Worm (Caenorhabditis elegans) whole organism, young adult: Measurements from ENCODE around the gene clp-7.
A peak's percentile ranks its signal among the peaks of the same experiment; 100 is the strongest.

Experiments
- B0019.2 ChIP-seq: fragments of 200-800 bp; sonication (Bioruptor generic); conservative IDR thresholded peaks from 2 replicates; pipeline ENCODE4 v1.3.6; 2022; ENCODE audit warnings: missing genetic modification reagents, missing genetic modification characterization, missing compliant biosample characterization
- B0261.1 ChIP-seq: sonication (generic microtip); optimal IDR thresholded peaks from 2 replicates; lab custom pipeline; 2016; ENCODE audit warnings: mild to moderate bottlenecking, missing genetic modification characterization, moderate library complexity, missing compliant biosample characterization
- B0336.3 ChIP-seq: fragments of 200-800 bp; sonication (Bioruptor generic); IDR thresholded peaks from 2 replicates; pipeline ENCODE4 v1.3.6; 2022; ENCODE audit warnings: missing genetic modification characterization, missing compliant biosample characterization
- C17E4.6 ChIP-seq: fragments of 200-800 bp; sonication (Bioruptor generic); IDR thresholded peaks from 2 replicates; pipeline ENCODE4 v1.3.6; 2022; ENCODE audit warnings: missing genetic modification reagents, missing genetic modification characterization, missing compliant biosample characterization
- F10E7.11 ChIP-seq: sonication (generic microtip); optimal IDR thresholded peaks from 2 replicates; lab custom pipeline; 2017; ENCODE audit warnings: mild to moderate bottlenecking, missing genetic modification characterization, moderate library complexity, missing compliant biosample characterization
- F52B5.7 ChIP-seq: sonication (generic microtip); optimal IDR thresholded peaks from 2 replicates; lab custom pipeline; 2016; ENCODE audit warnings: mild to moderate bottlenecking, missing genetic modification characterization, missing compliant biosample characterization
- K11D2.4 ChIP-seq: fragments of 200-800 bp; sonication (Bioruptor generic); IDR thresholded peaks from 2 replicates; pipeline ENCODE4 v1.3.6; 2022; ENCODE audit warnings: missing genetic modification reagents, missing genetic modification characterization, missing compliant biosample characterization
- T07F8.4 ChIP-seq: sonication (generic microtip); optimal IDR thresholded peaks from 2 replicates; lab custom pipeline; 2016; ENCODE audit warnings: mild to moderate bottlenecking, missing genetic modification characterization, moderate library complexity, missing compliant biosample characterization
- T26A5.8 ChIP-seq: sonication (generic microtip); optimal IDR thresholded peaks from 2 replicates; lab custom pipeline; 2016; ENCODE audit warnings: missing genetic modification characterization, missing compliant biosample characterization
- Y53F4B.3 ChIP-seq: fragments of 200-800 bp; sonication (Bioruptor generic); IDR thresholded peaks from 2 replicates; pipeline ENCODE4 v1.3.6; 2022; ENCODE audit warnings: missing genetic modification reagents, missing genetic modification characterization, missing compliant biosample characterization
- Y56A3A.18 ChIP-seq: fragments of 200-800 bp; sonication (Bioruptor generic); IDR thresholded peaks from 2 replicates; pipeline ENCODE4 v1.3.6; 2022; ENCODE audit warnings: missing genetic modification reagents, missing genetic modification characterization, missing compliant biosample characterization
- Y67H2A.10 ChIP-seq: fragments of 200-800 bp; sonication (Bioruptor generic); conservative IDR thresholded peaks from 2 replicates; pipeline ENCODE4 v1.3.6; 2022; ENCODE audit warnings: missing genetic modification reagents, missing genetic modification characterization, missing compliant biosample characterization
- ZK185.1 ChIP-seq: sonication (generic microtip); optimal IDR thresholded peaks from 2 replicates; lab custom pipeline; 2016; ENCODE audit warnings: mild to moderate bottlenecking, missing genetic modification characterization, missing compliant biosample characterization; ENCODE audit not compliant: poor library complexity, severe bottlenecking
- ama-1 ChIP-seq, 3 experiments: fragments of 150-350 bp in 1 of 3; sonication (generic microtip) in 2 of 3; optimal IDR thresholded peaks; 2 replicates each; lab custom pipeline; 2014 to 2018; ENCODE audit warnings: missing biosample characterization in 2 of 3, missing genetic modification characterization in 2 of 3, missing genetic modification reagents in 2 of 3
- attf-5 ChIP-seq: fragments of 200-800 bp; sonication (Bioruptor generic); optimal IDR thresholded peaks from 2 replicates; lab custom pipeline; 2018; ENCODE audit warnings: mild to moderate bottlenecking, missing genetic modification characterization, missing compliant biosample characterization
- attf-6 ChIP-seq: fragments of 200-800 bp; sonication (Bioruptor generic); IDR thresholded peaks from 2 replicates; pipeline ENCODE4 v1.3.6; 2022; ENCODE audit warnings: missing genetic modification reagents, missing genetic modification characterization, missing compliant biosample characterization
- bed-1 ChIP-seq: fragments of 200-800 bp; sonication (Bioruptor generic); IDR thresholded peaks from 2 replicates; pipeline ENCODE4 v1.3.6; 2022; ENCODE audit warnings: missing genetic modification reagents, missing genetic modification characterization, missing compliant biosample characterization
- cebp-1 ChIP-seq, 2 experiments: fragments of 200-800 bp in 1 of 2; sonication (Bioruptor generic) in 1 of 2; sonication (generic microtip) in 1 of 2; IDR thresholded peaks in 1 of 2; optimal IDR thresholded peaks in 1 of 2; 2 replicates each; pipeline versions ENCODE4 v1.3.6 to Lab custom; 2017 to 2022; ENCODE audit warnings: missing compliant biosample characterization in 2 of 2, missing genetic modification characterization in 2 of 2, mild to moderate bottlenecking in 1 of 2, missing genetic modification reagents in 1 of 2, moderate library complexity in 1 of 2
- ceh-27 ChIP-seq: fragments of 200-800 bp; sonication (Bioruptor generic); optimal IDR thresholded peaks from 2 replicates; lab custom pipeline; 2018; ENCODE audit warnings: mild to moderate bottlenecking, missing genetic modification characterization, moderate library complexity, missing compliant biosample characterization
- ceh-79 ChIP-seq: sonication (generic microtip); optimal IDR thresholded peaks from 2 replicates; lab custom pipeline; 2017; ENCODE audit warnings: mild to moderate bottlenecking, missing genetic modification characterization, missing compliant biosample characterization
- die-1 ChIP-seq: sonication (generic microtip); optimal IDR thresholded peaks from 2 replicates; lab custom pipeline; 2016; ENCODE audit warnings: missing genotype, mild to moderate bottlenecking, missing genetic modification characterization, missing compliant biosample characterization
- dpl-1 ChIP-seq: fragments of 150-350 bp; optimal IDR thresholded peaks from 2 replicates; lab custom pipeline; 2014; ENCODE audit warnings: missing biosample characterization, missing genetic modification reagents, missing genetic modification characterization
- egrh-3 ChIP-seq: fragments of 200-800 bp; sonication (Bioruptor generic); IDR thresholded peaks from 2 replicates; pipeline ENCODE4 v1.3.6; 2022; ENCODE audit warnings: missing genetic modification reagents, missing genetic modification characterization, missing compliant biosample characterization
- fkh-3 ChIP-seq: sonication (generic microtip); optimal IDR thresholded peaks from 2 replicates; lab custom pipeline; 2016; ENCODE audit warnings: mild to moderate bottlenecking, missing genetic modification characterization, missing compliant biosample characterization
- him-1 ChIP-seq: sonication (generic microtip); optimal IDR thresholded peaks from 2 replicates; lab custom pipeline; 2016; ENCODE audit warnings: missing genotype, missing genetic modification reagents, missing genetic modification characterization, missing compliant biosample characterization
- hmg-1.2 ChIP-seq: fragments of 200-800 bp; sonication (Bioruptor generic); IDR thresholded peaks from 2 replicates; pipeline ENCODE4 v1.3.6; 2022; ENCODE audit warnings: missing genetic modification reagents, missing genetic modification characterization, missing compliant biosample characterization
- hmg-20 ChIP-seq: fragments of 200-800 bp; sonication (Bioruptor generic); IDR thresholded peaks from 2 replicates; pipeline ENCODE4 v1.3.6; 2022; ENCODE audit warnings: missing genetic modification reagents, missing genetic modification characterization, missing compliant biosample characterization
- let-526 ChIP-seq: fragments of 200-800 bp; sonication (Bioruptor generic); IDR thresholded peaks from 2 replicates; pipeline ENCODE4 v1.3.6; 2022; ENCODE audit warnings: missing genetic modification reagents, missing genetic modification characterization, missing compliant biosample characterization
- let-607 ChIP-seq, 2 experiments: fragments of 200-800 bp in 1 of 2; sonication (Bioruptor generic) in 1 of 2; sonication (generic microtip) in 1 of 2; optimal IDR thresholded peaks; 2 replicates each; lab custom pipeline; 2016 to 2018; ENCODE audit warnings: mild to moderate bottlenecking in 2 of 2, missing compliant biosample characterization in 2 of 2, missing genetic modification characterization in 2 of 2, moderate library complexity in 2 of 2, missing genotype in 1 of 2
- lsl-1 ChIP-seq: fragments of 200-800 bp; sonication (Bioruptor generic); optimal IDR thresholded peaks from 2 replicates; lab custom pipeline; 2018; ENCODE audit warnings: mild to moderate bottlenecking, missing genetic modification characterization, moderate library complexity, missing compliant biosample characterization
- lsy-27 ChIP-seq: sonication (generic microtip); optimal IDR thresholded peaks from 2 replicates; lab custom pipeline; 2017; ENCODE audit warnings: missing genetic modification characterization, mild to moderate bottlenecking, missing compliant biosample characterization, antibody characterized with exemption, missing genotype, borderline replicate concordance; ENCODE audit not compliant: insufficient read depth
- madf-10 ChIP-seq: sonication (generic microtip); optimal IDR thresholded peaks from 2 replicates; lab custom pipeline; 2016; ENCODE audit warnings: mild to moderate bottlenecking, missing genetic modification characterization, missing compliant biosample characterization
- madf-8 ChIP-seq: fragments of 200-800 bp; sonication (Bioruptor generic); conservative IDR thresholded peaks from 2 replicates; pipeline ENCODE4 v1.3.6; 2022; ENCODE audit warnings: missing genetic modification reagents, missing genetic modification characterization, missing compliant biosample characterization
- mel-28 ChIP-seq: sonication (generic microtip); optimal IDR thresholded peaks from 2 replicates; lab custom pipeline; 2016; ENCODE audit warnings: borderline replicate concordance, mild to moderate bottlenecking, missing genetic modification characterization, missing compliant biosample characterization
- mes-4 ChIP-seq: sonication (generic microtip); optimal IDR thresholded peaks from 2 replicates; lab custom pipeline; 2016; ENCODE audit warnings: missing genotype, missing genetic modification characterization, missing compliant biosample characterization
- nfya-1 ChIP-seq: sonication (generic microtip); optimal IDR thresholded peaks from 2 replicates; lab custom pipeline; 2017; ENCODE audit warnings: antibody characterized with exemption, missing compliant biosample characterization, missing genetic modification characterization, borderline replicate concordance; ENCODE audit not compliant: insufficient read depth
- nfya-2 ChIP-seq: fragments of 200-800 bp; sonication (Bioruptor generic); IDR thresholded peaks from 2 replicates; pipeline ENCODE4 v1.3.6; 2022; ENCODE audit warnings: missing genetic modification reagents, missing genetic modification characterization, missing compliant biosample characterization
- nhr-120 ChIP-seq: fragments of 200-800 bp; sonication (Bioruptor generic); IDR thresholded peaks from 2 replicates; pipeline ENCODE4 v1.3.6; 2022; ENCODE audit warnings: missing genetic modification characterization, missing compliant biosample characterization
- nhr-179 ChIP-seq: sonication (generic microtip); optimal IDR thresholded peaks from 2 replicates; lab custom pipeline; 2016; ENCODE audit warnings: mild to moderate bottlenecking, missing genetic modification characterization, missing compliant biosample characterization
- rpc-1 ChIP-seq, 2 experiments: fragments of 150-350 bp in 1 of 2; sonication (generic microtip) in 1 of 2; optimal IDR thresholded peaks; 2 replicates each; lab custom pipeline; 2014 to 2018; ENCODE audit warnings: missing biosample characterization in 1 of 2, missing genetic modification characterization in 1 of 2, missing genetic modification reagents in 1 of 2, missing genotype in 1 of 2
- sea-2 ChIP-seq: fragments of 200-800 bp; sonication (Bioruptor generic); IDR thresholded peaks from 2 replicates; pipeline ENCODE4 v1.3.6; 2022; ENCODE audit warnings: missing genetic modification characterization, missing compliant biosample characterization
- snpc-1.1 ChIP-seq: sonication (generic microtip); optimal IDR thresholded peaks from 2 replicates; lab custom pipeline; 2017; ENCODE audit warnings: missing genetic modification characterization, mild to moderate bottlenecking, missing compliant biosample characterization, antibody characterized with exemption, moderate library complexity, missing genotype, missing genetic modification reagents; ENCODE audit not compliant: insufficient read depth
- snpc-1.3 ChIP-seq: sonication (generic microtip); optimal IDR thresholded peaks from 2 replicates; lab custom pipeline; 2017; ENCODE audit warnings: missing genetic modification characterization, mild to moderate bottlenecking, missing compliant biosample characterization, antibody characterized with exemption, moderate library complexity, missing genotype, missing genetic modification reagents; ENCODE audit not compliant: insufficient read depth
- tlf-1 ChIP-seq: fragments of 200-800 bp; sonication (Bioruptor generic); optimal IDR thresholded peaks from 2 replicates; lab custom pipeline; 2018; ENCODE audit warnings: mild to moderate bottlenecking, missing genetic modification characterization, missing compliant biosample characterization
- unc-62 ChIP-seq: fragments of 150-350 bp; optimal IDR thresholded peaks from 2 replicates; lab custom pipeline; 2014; ENCODE audit warnings: missing biosample characterization, missing genetic modification reagents, missing genetic modification characterization
- ztf-28 ChIP-seq: fragments of 200-800 bp; sonication (Bioruptor generic); IDR thresholded peaks from 2 replicates; pipeline ENCODE4 v1.3.6; 2022; ENCODE audit warnings: missing genetic modification reagents, missing genetic modification characterization, missing compliant biosample characterization
- ztf-3 ChIP-seq: fragments of 200-800 bp; sonication (Bioruptor generic); optimal IDR thresholded peaks from 2 replicates; lab custom pipeline; 2018; ENCODE audit warnings: mild to moderate bottlenecking, missing genetic modification characterization, missing compliant biosample characterization

Gene clp-7

ce11 chrIV:1459419-1459818 is 13.7 kb upstream of the clp-7 start (continued):
- TF ChIP-seq B0336.3 (GFP tag; lab: Robert Waterston, UW), result peak; percentile 45; the same call in 1 of the 2 replicates
- TF ChIP-seq ama-1 (optimal IDR thresholded peaks at IDR 0.05; lab: Kevin White, UChicago), result peak; percentile 9
- no peak for TF ChIP-seq ama-1 (GFP tag; optimal IDR thresholded peaks at IDR 0.05; lab: Kevin White, UChicago)
- no peak for TF ChIP-seq Y56A3A.18 (GFP tag; lab: Robert Waterston, UW)
- TF ChIP-seq C17E4.6 (GFP tag; lab: Robert Waterston, UW), result no peak
- no peak for TF ChIP-seq B0261.1 (tag; lab: Kevin White, UChicago)
- no peak for TF ChIP-seq ceh-79 (tag; lab: Kevin White, UChicago)
- TF ChIP-seq rpc-1 (optimal IDR thresholded peaks at IDR 0.05; lab: Kevin White, UChicago), result no peak
- TF ChIP-seq rpc-1 (tag; optimal IDR thresholded peaks at IDR 0.05; lab: Kevin White, UChicago), result no peak
- no peak for TF ChIP-seq let-526 (GFP tag; lab: Robert Waterston, UW)
- no peak for TF ChIP-seq him-1
- no peak for TF ChIP-seq unc-62
- no peak for TF ChIP-seq lsl-1 (GFP tag; lab: Kevin White, UChicago)
- no peak for TF ChIP-seq mel-28 (tag; lab: Kevin White, UChicago)
- 0 out of 2 replicates have a peak, but pooled peaks have one; percentile 67 for TF ChIP-seq K11D2.4 (GFP tag; lab: Robert Waterston, UW)
- no peak for TF ChIP-seq F52B5.7 (tag; lab: Kevin White, UChicago)
- no peak for TF ChIP-seq dpl-1 (GFP tag; lab: Kevin White, UChicago)
- TF ChIP-seq fkh-3 (tag; lab: Kevin White, UChicago), result no peak
- no peak for TF ChIP-seq madf-10
- no peak for TF ChIP-seq ztf-3 (GFP tag; lab: Kevin White, UChicago)
- no peak for TF ChIP-seq nhr-179
- TF ChIP-seq ZK185.1 (tag; lab: Kevin White, UChicago), result peak; percentile 34
- TF ChIP-seq nfya-1 (tag; lab: Kevin White, UChicago), result no peak
- no peak for TF ChIP-seq hmg-1.2 (GFP tag; lab: Robert Waterston, UW)
- TF ChIP-seq F10E7.11 (tag; lab: Kevin White, UChicago), result no peak
- TF ChIP-seq T07F8.4 (tag; lab: Kevin White, UChicago), result no peak
- no peak for TF ChIP-seq sea-2
- TF ChIP-seq madf-8, result no peak
- no peak for TF ChIP-seq hmg-20
- TF ChIP-seq lsy-27 (tag; lab: Kevin White, UChicago), result no peak
- no peak for TF ChIP-seq nhr-120 (GFP tag; lab: Robert Waterston, UW)
- TF ChIP-seq die-1, result no peak
- no peak for TF ChIP-seq Y53F4B.3 (GFP tag; lab: Robert Waterston, UW)
- no peak for TF ChIP-seq nfya-2 (GFP tag; lab: Robert Waterston, UW)
- no peak for TF ChIP-seq bed-1
- TF ChIP-seq attf-6 (GFP tag; lab: Robert Waterston, UW), result no peak
- no peak for TF ChIP-seq ztf-28 (GFP tag; lab: Robert Waterston, UW)
- no peak for TF ChIP-seq ceh-27 (GFP tag; lab: Kevin White, UChicago)
- no peak for TF ChIP-seq mes-4 (tag; lab: Kevin White, UChicago)
- TF ChIP-seq tlf-1 (GFP tag; lab: Kevin White, UChicago), result no peak
- no peak for TF ChIP-seq B0019.2 (GFP tag; lab: Robert Waterston, UW)
- no peak for TF ChIP-seq snpc-1.3 (tag; lab: Kevin White, UChicago)
- TF ChIP-seq T26A5.8 (tag; lab: Kevin White, UChicago), result no peak
- TF ChIP-seq Y67H2A.10 (GFP tag; lab: Robert Waterston, UW), result no peak
- TF ChIP-seq cebp-1 (GFP tag; IDR thresholded peaks at IDR 0.05; lab: Robert Waterston, UW), result no peak
- peak; percentile 61 for TF ChIP-seq cebp-1 (tag; optimal IDR thresholded peaks at IDR 0.05; lab: Kevin White, UChicago)
- TF ChIP-seq snpc-1.1 (tag; lab: Kevin White, UChicago), result no peak
- TF ChIP-seq egrh-3 (GFP tag; lab: Robert Waterston, UW), result no peak
- no peak for TF ChIP-seq let-607 (tag; optimal IDR thresholded peaks at IDR 0.05; lab: Kevin White, UChicago)
- TF ChIP-seq attf-5, result no peak
